Worm (Caenorhabditis elegans) whole organism, midembryonic: Measurements from ENCODE around the gene col-42.

Source experiments
- T22C8.4 ChIP-seq: fragments of 200-800 bp; sonication (Bioruptor generic); IDR thresholded peaks from 2 replicates; pipeline ENCODE4 v1.3.6; 2022; ENCODE audit warnings: missing genetic modification characterization, missing compliant biosample characterization
- cog-1 ChIP-seq: sonication (generic microtip); optimal IDR thresholded peaks from 2 replicates; lab custom pipeline; 2016; ENCODE audit warnings: missing genetic modification characterization, missing compliant biosample characterization
- flt-1 ChIP-seq: fragments of 200-800 bp; sonication (Bioruptor generic); IDR thresholded peaks from 2 replicates; pipeline ENCODE4 v1.3.6; 2022; ENCODE audit warnings: missing genetic modification characterization, missing compliant biosample characterization
- klf-2 ChIP-seq: fragments of 200-800 bp; sonication (Bioruptor generic); conservative IDR thresholded peaks from 2 replicates; pipeline ENCODE4 v1.3.6; 2022; ENCODE audit warnings: missing genetic modification reagents, missing genetic modification characterization, missing compliant biosample characterization
- med-1 ChIP-seq: sonication (generic microtip); optimal IDR thresholded peaks from 2 replicates; lab custom pipeline; 2017; ENCODE audit warnings: missing genetic modification characterization, mild to moderate bottlenecking, missing compliant biosample characterization, antibody characterized with exemption, missing genetic modification reagents; ENCODE audit not compliant: insufficient read depth
- ref-1 ChIP-seq: fragments of 200-800 bp; sonication (Bioruptor generic); conservative IDR thresholded peaks from 2 replicates; pipeline ENCODE4 v1.3.6; 2022; ENCODE audit warnings: missing genetic modification reagents, missing genetic modification characterization, missing compliant biosample characterization
- tab-1 ChIP-seq: fragments of 200-800 bp; sonication (Bioruptor generic); IDR thresholded peaks from 2 replicates; pipeline ENCODE4 v1.3.6; 2022; ENCODE audit warnings: missing genetic modification characterization, missing compliant biosample characterization
- ztf-23 ChIP-seq: fragments of 200-800 bp; sonication (Bioruptor generic); IDR thresholded peaks from 2 replicates; pipeline ENCODE4 v1.3.6; 2022; ENCODE audit warnings: missing genetic modification reagents, missing genetic modification characterization, missing compliant biosample characterization
- ztf-29 ChIP-seq: fragments of 200-800 bp; sonication (Bioruptor generic); IDR thresholded peaks from 2 replicates; pipeline ENCODE4 v1.3.6; 2022; ENCODE audit warnings: missing genetic modification reagents, missing genetic modification characterization, missing compliant biosample characterization

col-42 gene

DNA sequence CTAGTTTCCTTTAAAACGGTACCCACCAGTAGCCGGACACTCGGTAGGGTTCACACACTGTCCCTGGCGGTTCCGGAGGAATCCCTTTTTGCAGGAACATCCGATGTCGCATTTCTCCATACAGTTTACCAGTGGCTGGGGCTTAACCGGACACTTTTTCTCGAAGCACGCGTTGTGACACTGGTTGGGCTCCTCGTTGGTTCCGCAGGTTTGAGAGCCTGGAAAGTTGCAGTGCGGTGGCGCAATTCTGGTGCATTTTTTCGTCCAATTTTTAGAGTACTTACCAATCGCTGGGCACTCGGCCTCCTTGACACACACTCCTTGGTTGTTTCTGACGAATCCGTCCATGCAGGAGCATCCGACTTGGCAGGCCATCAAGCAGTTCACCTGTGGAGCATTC lies 24.0 kb downstream of the col-42 start:
- TF ChIP-seq T22C8.4 (GFP tag; lab: Robert Waterston, UW) (no peak), ztf-23 (no peak), klf-2 (GFP tag; lab: Robert Waterston, UW) (no peak), flt-1 (GFP tag; lab: Robert Waterston, UW) (no peak), cog-1 (tag; lab: Kevin White, UChicago) (no peak)

ce11 chrV:18664026-18664425 lies 25.7 kb downstream of the col-42 start, which contains the start of gene Y69H2.3:
TSS of gene Y69H2.3 (minus strand) at chrV:18664126.
- TF ChIP-seq klf-2 (GFP tag; lab: Robert Waterston, UW) (no peak), T22C8.4 (GFP tag; lab: Robert Waterston, UW) (no peak), ztf-29 (no peak), cog-1 (tag; lab: Kevin White, UChicago) (no peak), med-1 (no peak), ztf-23 (no peak), flt-1 (GFP tag; lab: Robert Waterston, UW) (no peak), tab-1 (no peak), ref-1 (GFP tag; lab: Robert Waterston, UW) (no peak)

- TF ChIP-seq ref-1 (GFP tag; lab: Robert Waterston, UW), result no peak
- no peak for TF ChIP-seq cog-1 (tag; lab: Kevin White, UChicago)
- no peak for TF ChIP-seq flt-1 (GFP tag; lab: Robert Waterston, UW)
These were observed 28.9 kb downstream of the col-42 start for ce11 chrV:18667179-18667578.

ce11 chrV:18670017-18670416 lies 31.7 kb downstream of the col-42 start, which contains the start of gene Y69H2.10:
TSS of gene Y69H2.10 (plus strand) at chrV:18670317.
- TF ChIP-seq med-1 (no peak), ztf-23 (no peak), tab-1 (no peak), cog-1 (tag; lab: Kevin White, UChicago) (no peak), klf-2 (GFP tag; lab: Robert Waterston, UW) (no peak), ref-1 (GFP tag; lab: Robert Waterston, UW) (no peak), flt-1 (GFP tag; lab: Robert Waterston, UW) (no peak), ztf-29 (no peak)

- TF ChIP-seq tab-1 (no peak), med-1 (no peak), klf-2 (GFP tag; lab: Robert Waterston, UW) (no peak), cog-1 (tag; lab: Kevin White, UChicago) (no peak), T22C8.4 (GFP tag; lab: Robert Waterston, UW) (no peak), flt-1 (GFP tag; lab: Robert Waterston, UW) (no peak), ztf-29 (no peak), ztf-23 (no peak)
These were observed 33.5 kb downstream of the col-42 start for ce11 chrV:18671811-18672210.

DNA sequence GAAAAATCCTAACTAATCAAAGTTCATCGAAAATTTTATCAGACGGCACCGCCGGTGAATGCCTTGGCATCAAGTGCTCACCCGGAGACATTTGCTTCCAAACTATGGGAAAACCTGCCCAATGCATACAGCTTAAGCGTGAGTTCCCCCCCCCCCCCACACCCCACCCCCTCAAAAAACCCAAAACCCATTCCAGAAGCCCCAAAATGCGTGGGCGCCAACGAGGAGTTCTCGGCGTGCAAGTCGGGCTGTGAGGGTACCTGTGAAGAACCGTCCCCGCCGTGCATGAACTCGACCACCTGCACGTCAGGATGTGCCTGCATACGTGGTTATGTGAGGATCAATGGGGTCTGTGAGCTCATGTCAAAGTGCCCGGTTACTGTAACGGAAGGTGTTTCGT lies 36.1 kb downstream of the col-42 start:
- no peak for TF ChIP-seq ztf-23
- no peak for TF ChIP-seq T22C8.4 (GFP tag; lab: Robert Waterston, UW)

DNA sequence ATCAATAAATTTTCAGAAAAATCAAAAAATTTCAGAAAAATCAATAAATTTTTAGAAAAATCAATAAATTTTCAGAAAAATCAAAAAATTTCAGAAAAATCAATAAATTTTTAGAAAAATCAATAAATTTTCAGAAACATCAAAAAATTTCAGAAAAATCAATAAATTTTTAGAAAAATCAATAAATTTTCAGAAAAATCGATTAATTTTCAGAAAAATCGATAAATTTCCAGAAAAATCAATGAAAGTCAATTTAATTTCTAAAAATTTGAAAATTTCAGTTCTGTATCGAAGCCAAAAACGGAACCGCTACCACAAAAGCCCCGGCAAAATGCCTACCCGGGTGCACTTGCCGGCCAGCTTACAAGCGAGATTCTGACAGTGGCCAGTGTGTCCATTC lies 37.1 kb downstream of the col-42 start:
- peak; percentile 60 for TF ChIP-seq T22C8.4 (GFP tag; lab: Robert Waterston, UW)

- TF ChIP-seq ztf-29, result no peak
- TF ChIP-seq T22C8.4 (GFP tag; lab: Robert Waterston, UW), result no peak
- no peak for TF ChIP-seq flt-1 (GFP tag; lab: Robert Waterston, UW)
- TF ChIP-seq cog-1 (tag; lab: Kevin White, UChicago), result no peak
- TF ChIP-seq tab-1, result no peak
- TF ChIP-seq med-1, result no peak
- TF ChIP-seq ztf-23, result no peak
- TF ChIP-seq klf-2 (GFP tag; lab: Robert Waterston, UW), result no peak
- no peak for TF ChIP-seq ref-1 (GFP tag; lab: Robert Waterston, UW)
These were observed 46.2 kb downstream of the col-42 start, which contains the start of gene Y69H2.17 for ce11 chrV:18684455-18684987. TSS of gene Y69H2.17 (plus strand) at chrV:18684937.

DNA sequence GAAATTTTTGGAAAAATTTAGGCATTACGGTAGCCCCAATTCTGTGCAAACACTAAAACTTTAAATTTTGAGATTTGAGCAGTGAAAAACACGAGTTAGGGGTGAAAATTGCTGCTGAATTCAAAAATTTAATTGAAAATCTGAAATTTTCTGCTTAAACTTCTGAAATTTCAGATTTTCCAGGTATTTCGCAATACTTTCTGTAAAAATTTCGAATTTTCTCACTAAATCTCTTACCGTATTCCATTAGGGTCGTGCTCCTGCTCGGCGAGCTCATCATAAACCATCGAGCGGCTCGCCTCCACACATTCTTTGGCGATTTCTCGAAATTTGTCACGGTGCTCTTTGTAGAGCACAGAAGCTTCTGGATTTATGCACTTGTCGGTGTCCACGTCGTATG lies 49.1 kb downstream of the col-42 start:
- TF ChIP-seq ztf-29, result no peak
- TF ChIP-seq ref-1 (GFP tag; lab: Robert Waterston, UW), result no peak
- TF ChIP-seq med-1, result no peak
- TF ChIP-seq klf-2 (GFP tag; lab: Robert Waterston, UW), result no peak
- no peak for TF ChIP-seq ztf-23
- TF ChIP-seq cog-1 (tag; lab: Kevin White, UChicago), result no peak
- TF ChIP-seq flt-1 (GFP tag; lab: Robert Waterston, UW), result no peak
- no peak for TF ChIP-seq T22C8.4 (GFP tag; lab: Robert Waterston, UW)
- no peak for TF ChIP-seq tab-1
